Fruit fly (Drosophila melanogaster) whole organism: Measurements from ENCODE around the gene mirr.

Experiments
- CG8478 ChIP-seq: fragments of >200 bp; optimal IDR thresholded peaks from 2 replicates; lab custom pipeline; 2018; ENCODE audit warnings: inconsistent platforms
- Dll ChIP-seq: fragments of >200 bp; optimal IDR thresholded peaks from 2 replicates; lab custom pipeline; 2017
- EcR ChIP-seq, 2 experiments: fragments of >200 bp; optimal IDR thresholded peaks; 2 replicates each; lab custom pipeline; 2017; ENCODE audit warnings: missing biosample characterization in 2 of 2, missing genetic modification characterization in 2 of 2, missing genetic modification reagents in 2 of 2
- pan ChIP-seq: fragments of >200 bp; optimal IDR thresholded peaks from 2 replicates; lab custom pipeline; 2017
- psq ChIP-seq: fragments of >200 bp; optimal IDR thresholded peaks from 2 replicates; lab custom pipeline; 2017

- no peak for TF ChIP-seq pan (lab: Kevin White, UChicago)
- TF ChIP-seq psq (lab: Kevin White, UChicago) = no peak
- no peak for TF ChIP-seq Dll
- no peak for TF ChIP-seq EcR (GFP tag; optimal IDR thresholded peaks at IDR 0.05; lab: Kevin White, UChicago)
- no peak for TF ChIP-seq CG8478 (lab: Kevin White, UChicago)
Measured at dm6 chr3L:12694539-12695525, 1.4 kb downstream of the mirr start.
